Worm (Caenorhabditis elegans): ENCODE results near the gene dim-1.
A peak's percentile ranks its signal among the peaks of the same experiment; 100 is the strongest.

The dim-1 gene

ce11 chrX:8029080-8029479 is 28.9 kb downstream of the dim-1 start, which contains the start of gene C34D10.1 (continued):
- no peak for TF ChIP-seq dpff-1 (tag; optimal IDR thresholded peaks at IDR 0.05)
- TF ChIP-seq ceh-40 (GFP tag; IDR thresholded peaks at IDR 0.05): no peak
- no peak for TF ChIP-seq F55B11.4 (tag; optimal IDR thresholded peaks at IDR 0.05; ENCODE audit: borderline replicate concordance, insufficient read depth)
- TF ChIP-seq Y53G8AR.9 (GFP tag; conservative IDR thresholded peaks at IDR 0.05): no peak
- no peak for TF ChIP-seq Y95B8A.8 (GFP tag; IDR thresholded peaks at IDR 0.05)
- TF ChIP-seq aptf-2 (GFP tag; conservative IDR thresholded peaks at IDR 0.05): no peak
- 0 out of 2 replicates have a peak, but pooled peaks have one; percentile 8 for TF ChIP-seq madf-6 (GFP tag; IDR thresholded peaks at IDR 0.05)
- no peak for TF ChIP-seq F39B2.1 (GFP tag; IDR thresholded peaks at IDR 0.05)
- TF ChIP-seq let-607 (tag; optimal IDR thresholded peaks at IDR 0.05): no peak
- no peak for TF ChIP-seq zim-3 (tag; optimal IDR thresholded peaks at IDR 0.05)
- no peak for TF ChIP-seq nfyb-1 (GFP tag; IDR thresholded peaks at IDR 0.05)
- TF ChIP-seq F57C9.4 (tag; optimal IDR thresholded peaks at IDR 0.05): no peak
- TF ChIP-seq ceh-91 (GFP tag; IDR thresholded peaks at IDR 0.05): no peak
- no peak for TF ChIP-seq ZK185.1 (tag; optimal IDR thresholded peaks at IDR 0.05; ENCODE audit: poor library complexity, severe bottlenecking)
- no peak for TF ChIP-seq egrh-3 (GFP tag; IDR thresholded peaks at IDR 0.05)
- TF ChIP-seq nhr-27 (tag; optimal IDR thresholded peaks at IDR 0.05): no peak
- TF ChIP-seq unc-130 (GFP tag; optimal IDR thresholded peaks at IDR 0.05): no peak
- TF ChIP-seq lir-1 (GFP tag; conservative IDR thresholded peaks at IDR 0.05): no peak
- no peak for TF ChIP-seq B0019.2 (GFP tag; conservative IDR thresholded peaks at IDR 0.05)
- no peak for TF ChIP-seq nhr-179 (tag; optimal IDR thresholded peaks at IDR 0.05)
- peak; percentile 40 for TF ChIP-seq nhr-80 (tag; optimal IDR thresholded peaks at IDR 0.05)
- no peak for TF ChIP-seq T26A5.8 (tag; optimal IDR thresholded peaks at IDR 0.05)
- peak; percentile 37 for TF ChIP-seq tbp1 (GFP tag; optimal IDR thresholded peaks at IDR 0.05)
- no peak for TF ChIP-seq mel-28 (tag; optimal IDR thresholded peaks at IDR 0.05; ENCODE audit: borderline replicate concordance)
- no peak for TF ChIP-seq Y79H2A.3 (GFP tag; conservative IDR thresholded peaks at IDR 0.05)
- no peak for TF ChIP-seq madf-3 (GFP tag; IDR thresholded peaks at IDR 0.05)
- no peak for TF ChIP-seq ets-4 (GFP tag; optimal IDR thresholded peaks at IDR 0.05)
- no peak for TF ChIP-seq hmg-20 (GFP tag; IDR thresholded peaks at IDR 0.05)
- TF ChIP-seq hlh-26 (GFP tag; conservative IDR thresholded peaks at IDR 0.05): no peak
- TF ChIP-seq die-1 (tag; optimal IDR thresholded peaks at IDR 0.05): no peak
- TF ChIP-seq xnd-1 (tag; optimal IDR thresholded peaks at IDR 0.05): no peak
- no peak for TF ChIP-seq let-526 (GFP tag; IDR thresholded peaks at IDR 0.05)
- TF ChIP-seq akir-1 (GFP tag; optimal IDR thresholded peaks at IDR 0.05): no peak
- TF ChIP-seq lsl-1 (GFP tag; optimal IDR thresholded peaks at IDR 0.05): no peak
- TF ChIP-seq cebp-2 (GFP tag; IDR thresholded peaks at IDR 0.05): no peak
- TF ChIP-seq lin-26 (GFP tag; IDR thresholded peaks at IDR 0.05): no peak
- no peak for TF ChIP-seq ceh-58 (GFP tag; IDR thresholded peaks at IDR 0.05)
- TF ChIP-seq lin-54 (GFP tag; optimal IDR thresholded peaks at IDR 0.05): no peak
- TF ChIP-seq nfya-1 (tag; optimal IDR thresholded peaks at IDR 0.05; ENCODE audit: borderline replicate concordance, insufficient read depth): no peak
- no peak for TF ChIP-seq attf-3 (GFP tag; conservative IDR thresholded peaks at IDR 0.05)
- TF ChIP-seq snpc-1.3 (tag; optimal IDR thresholded peaks at IDR 0.05; ENCODE audit: insufficient read depth): no peak
- no peak for TF ChIP-seq hlh-12 (tag; optimal IDR thresholded peaks at IDR 0.05)
- TF ChIP-seq snpc-1.1 (tag; optimal IDR thresholded peaks at IDR 0.05; ENCODE audit: insufficient read depth): no peak
- no peak for TF ChIP-seq unc-62 (GFP tag; optimal IDR thresholded peaks at IDR 0.05)
- no peak for TF ChIP-seq D2030.7 (GFP tag; IDR thresholded peaks at IDR 0.05)
- no peak for TF ChIP-seq Y56A3A.18 (GFP tag; IDR thresholded peaks at IDR 0.05)
- no peak for TF ChIP-seq B0261.1 (tag; optimal IDR thresholded peaks at IDR 0.05)
- TF ChIP-seq ztf-22 (GFP tag; optimal IDR thresholded peaks at IDR 0.05): no peak
- TF ChIP-seq B0336.3 (GFP tag; IDR thresholded peaks at IDR 0.05): peak; percentile 48; the same call in 1 of the 2 replicates
